Fruit fly (Drosophila melanogaster): ENCODE data around the gene GlcAT-P.

GlcAT-P gene

dm6 chr3L:11186768-11187167 lies 10.6 kb downstream of the GlcAT-P start (continued):
- peak in 1 of 2 experiments; percentile 56 for TF ChIP-seq ss (GFP tag; optimal IDR thresholded peaks at IDR 0.05)
- TF ChIP-seq CG9139 (GFP tag; optimal IDR thresholded peaks at IDR 0.05), result no peak
- peak; percentile 46 for TF ChIP-seq CG10669 (GFP tag; optimal IDR thresholded peaks at IDR 0.05)
- no peak for TF ChIP-seq CG34406 (GFP tag; optimal IDR thresholded peaks at IDR 0.05)
- peak; percentile 42 for TF ChIP-seq CG32006 (GFP tag; optimal IDR thresholded peaks at IDR 0.05)
- no peak for TF ChIP-seq Ets21C (GFP tag; optimal IDR thresholded peaks at IDR 0.05)
- TF ChIP-seq fd59A (GFP tag; optimal IDR thresholded peaks at IDR 0.05), result no peak
- peak; percentile 39 for TF ChIP-seq CG3032 (tag; optimal IDR thresholded peaks at IDR 0.05)
- TF ChIP-seq CG6808 (GFP tag; optimal IDR thresholded peaks at IDR 0.05), result peak; percentile 22
- TF ChIP-seq net (GFP tag; optimal IDR thresholded peaks at IDR 0.05), result no peak
- no peak for TF ChIP-seq Sox102F (GFP tag; optimal IDR thresholded peaks at IDR 0.05)

- TF ChIP-seq CG6854 (GFP tag; optimal IDR thresholded peaks at IDR 0.05) (no peak), CG31627 (GFP tag; optimal IDR thresholded peaks at IDR 0.05) (no peak), Sox102F (GFP tag; optimal IDR thresholded peaks at IDR 0.05) (no peak), CG9139 (GFP tag; optimal IDR thresholded peaks at IDR 0.05) (no peak), net (GFP tag; optimal IDR thresholded peaks at IDR 0.05) (no peak), Hr38 (GFP tag; optimal IDR thresholded peaks at IDR 0.05) (no peak), Gug (GFP tag; IDR thresholded peaks at IDR 0.05) (no peak), svp (GFP tag) (no peak), Eip93F (GFP tag; optimal IDR thresholded peaks at IDR 0.05) (no peak), CG11294 (GFP tag; IDR thresholded peaks at IDR 0.05) (no peak), esn (GFP tag; optimal IDR thresholded peaks at IDR 0.05) (no peak), achi (GFP tag; optimal IDR thresholded peaks at IDR 0.05) (no peak), CG10631 (GFP tag; optimal IDR thresholded peaks at IDR 0.05) (no peak), eg (GFP tag; IDR thresholded peaks at IDR 0.05) (no peak), ss (GFP tag; optimal IDR thresholded peaks at IDR 0.05) (no peak), fd59A (GFP tag; optimal IDR thresholded peaks at IDR 0.05) (no peak), CG15336 (GFP tag; IDR thresholded peaks at IDR 0.05) (no peak), CG16779 (tag; optimal IDR thresholded peaks at IDR 0.05) (no peak), Ets21C (GFP tag; optimal IDR thresholded peaks at IDR 0.05) (no peak)
These were observed 13.4 kb downstream of the GlcAT-P start for dm6 chr3L:11183965-11184364.

dm6 chr3L:11182994-11183393 lies 14.3 kb downstream of the GlcAT-P start:
- no peak for TF ChIP-seq CG34406 (GFP tag; optimal IDR thresholded peaks at IDR 0.05)
- TF ChIP-seq Eip93F (GFP tag; optimal IDR thresholded peaks at IDR 0.05), result no peak
- TF ChIP-seq topi (GFP tag; optimal IDR thresholded peaks at IDR 0.05), result no peak
- TF ChIP-seq Hr38 (GFP tag; optimal IDR thresholded peaks at IDR 0.05), result no peak
- no peak for TF ChIP-seq acj6 (GFP tag; optimal IDR thresholded peaks at IDR 0.05)
- TF ChIP-seq CG10631 (GFP tag; optimal IDR thresholded peaks at IDR 0.05), result no peak

dm6 chr3L:11173049-11173564 lies 24.2 kb downstream of the GlcAT-P start, which contains the start of gene CG14142:
Gene CG14142, plus strand, starts transcription at chr3L:11173514.
- no peak for TF ChIP-seq Ets21C (GFP tag; optimal IDR thresholded peaks at IDR 0.05)
- no peak for TF ChIP-seq CG4318 (GFP tag; optimal IDR thresholded peaks at IDR 0.05)
- peak; percentile 69 for TF ChIP-seq Eip78C (GFP tag)
- 0 out of 3 replicates have a peak, but pooled peaks have one; percentile 36 for TF ChIP-seq CG6163 (GFP tag; IDR thresholded peaks at IDR 0.05)
- TF ChIP-seq pdm3 (GFP tag; optimal IDR thresholded peaks at IDR 0.05), result peak; percentile 4

- TF ChIP-seq esn (GFP tag; optimal IDR thresholded peaks at IDR 0.05), result peak; percentile 82
- peak; percentile 76 for TF ChIP-seq net (GFP tag; optimal IDR thresholded peaks at IDR 0.05)
- TF ChIP-seq salr (GFP tag; optimal IDR thresholded peaks at IDR 0.05), result peak in 1 of 2 experiments; percentile 50
- peak; percentile 35 for TF ChIP-seq CG8319 (GFP tag; optimal IDR thresholded peaks at IDR 0.05)
- no peak for TF ChIP-seq OdsH (GFP tag; optimal IDR thresholded peaks at IDR 0.05)
- TF ChIP-seq CG3919 (GFP tag; optimal IDR thresholded peaks at IDR 0.05), result peak; percentile 75
- TF ChIP-seq CG31627 (GFP tag; optimal IDR thresholded peaks at IDR 0.05), result peak; percentile 38
- peak; percentile 34 for TF ChIP-seq CG16779 (tag; optimal IDR thresholded peaks at IDR 0.05)
- no peak for TF ChIP-seq Ets96B (tag; optimal IDR thresholded peaks at IDR 0.05)
- peak; percentile 6 for TF ChIP-seq CG11762 (GFP tag; optimal IDR thresholded peaks at IDR 0.05; ENCODE audit: insufficient read depth)
- TF ChIP-seq CG1621 (tag; optimal IDR thresholded peaks at IDR 0.05), result peak; percentile 61
- no peak for TF ChIP-seq svp (GFP tag)
- TF ChIP-seq achi (GFP tag; optimal IDR thresholded peaks at IDR 0.05), result peak; percentile 77
- TF ChIP-seq cyc (GFP tag; optimal IDR thresholded peaks at IDR 0.05), result peak; percentile 51
- TF ChIP-seq CG7368 (GFP tag; optimal IDR thresholded peaks at IDR 0.05), result peak; percentile 66
- no peak for TF ChIP-seq fd59A (GFP tag; optimal IDR thresholded peaks at IDR 0.05)
- TF ChIP-seq eg (GFP tag; IDR thresholded peaks at IDR 0.05), result peak; percentile 70
- no peak for TF ChIP-seq Ets21C (GFP tag; optimal IDR thresholded peaks at IDR 0.05)
- TF ChIP-seq spab (GFP tag; optimal IDR thresholded peaks at IDR 0.05), result no peak
These were observed 27.8 kb downstream of the GlcAT-P start, which contains the start of the genes wls and Adck5 for dm6 chr3L:11169299-11170181. Gene wls, minus strand, starts transcription at chr3L:11169625. Gene Adck5, plus strand, starts transcription at chr3L:11169817.

Measured in whole organism, prepupa.